Fruit fly (Drosophila melanogaster) whole organism, wandering third instar larva: ENCODE measurements around the gene BomBc3.

Experiments
- h ChIP-seq: fragments of 200-800 bp; sonication (Bioruptor generic); optimal IDR thresholded peaks from 3 replicates; lab custom pipeline; 2016; ENCODE audit warnings: missing biosample characterization, mild to moderate bottlenecking, missing genetic modification characterization
- usp ChIP-seq: fragments of >200 bp; optimal IDR thresholded peaks from 2 replicates; lab custom pipeline; 2017; ENCODE audit warnings: missing biosample characterization, missing genetic modification characterization

dm6 chr3R:22042982-22043381 lies 43.9 kb upstream of the BomBc3 start:
- TF ChIP-seq usp (no peak), h (GFP tag; lab: Kevin White, UChicago) (no peak)
